Fruit fly (Drosophila melanogaster): ENCODE measurements around the gene Hira.

Hira gene

DNA sequence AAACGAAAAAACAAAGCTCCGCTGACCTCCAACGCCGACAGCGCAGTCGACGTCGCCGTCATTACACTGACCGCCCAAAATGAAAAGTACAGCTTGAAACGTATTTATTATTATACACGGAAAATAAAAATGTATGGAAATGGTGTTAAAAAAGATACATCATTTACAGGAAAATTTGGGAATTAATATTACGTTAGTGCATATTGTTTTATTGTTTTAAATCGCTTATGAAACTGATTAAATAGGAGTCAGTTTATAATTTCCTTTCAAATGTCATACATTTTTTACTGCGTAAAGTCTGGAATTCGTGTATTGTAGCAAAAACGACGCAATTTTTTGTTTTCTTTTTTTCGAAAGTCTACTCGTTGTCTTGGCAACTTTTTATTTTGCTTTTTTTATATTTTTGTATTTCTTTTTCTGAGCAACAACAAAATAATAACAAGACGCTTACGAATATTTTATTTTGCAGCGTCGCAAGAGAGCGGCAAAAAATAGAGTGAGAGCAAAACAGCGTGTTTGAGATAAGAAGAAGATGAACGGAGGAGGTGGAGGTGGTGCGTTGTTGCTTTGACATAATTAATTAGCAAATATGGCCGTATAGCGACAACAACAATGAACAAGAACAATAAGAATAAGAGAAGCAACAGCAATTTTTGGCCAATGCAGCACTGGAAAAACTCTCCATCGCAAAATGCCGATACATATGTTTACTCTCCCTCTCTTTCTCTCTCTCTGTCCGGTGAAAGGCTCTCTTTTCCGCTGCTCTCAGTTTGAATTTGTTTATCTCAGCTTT is 29.8 kb upstream of the Hira start (continued):
- TF ChIP-seq Taf1 (GFP tag; IDR thresholded peaks at IDR 0.05) (peak; percentile 59; the same call in 1 of the 2 replicates), lola (GFP tag; optimal IDR thresholded peaks at IDR 0.05) (peak in 1 of 3 experiments; percentile 27), Camta (GFP tag; optimal IDR thresholded peaks at IDR 0.05) (peak; percentile 30), ac (GFP tag; optimal IDR thresholded peaks at IDR 0.05) (no peak), sc (optimal IDR thresholded peaks at IDR 0.05) (no peak), sc (GFP tag; optimal IDR thresholded peaks at IDR 0.05) (no peak), bcd (GFP tag; optimal IDR thresholded peaks at IDR 0.05) (peak; percentile 71), slbo (GFP tag; IDR thresholded peaks at IDR 0.05) (peak; percentile 84), CG6854 (GFP tag; optimal IDR thresholded peaks at IDR 0.05) (peak; percentile 75), ham (GFP tag; IDR thresholded peaks at IDR 0.05) (no peak), CG2120 (GFP tag; optimal IDR thresholded peaks at IDR 0.05) (peak; percentile 89), tna (GFP tag; IDR thresholded peaks at IDR 0.05; ENCODE audit: partially characterized antibody) (no peak), CG11247 (GFP tag; IDR thresholded peaks at IDR 0.05) (peak; percentile 15; the same call in 1 of the 2 replicates), twi (tag; optimal IDR thresholded peaks at IDR 0.05) (no peak), D19B (GFP tag; optimal IDR thresholded peaks at IDR 0.05) (peak; percentile 51), CG9437 (GFP tag; optimal IDR thresholded peaks at IDR 0.05) (peak; percentile 66), MBD-R2 (GFP tag; IDR thresholded peaks at IDR 0.05) (peak; percentile 12; the same call in 1 of the 2 replicates), CG16815 (GFP tag; optimal IDR thresholded peaks at IDR 0.05) (peak; percentile 33), zfh1 (GFP tag; IDR thresholded peaks at IDR 0.05) (peak; percentile 57; the same call in 2 of the 3 replicates), CG4282 (GFP tag; optimal IDR thresholded peaks at IDR 0.05) (peak; percentile 6), CG1233 (GFP tag; optimal IDR thresholded peaks at IDR 0.05) (peak; percentile 64), chm (GFP tag; IDR thresholded peaks at IDR 0.05) (no peak), CG1602 (GFP tag; optimal IDR thresholded peaks at IDR 0.05) (peak; percentile 52), jumu (GFP tag; optimal IDR thresholded peaks at IDR 0.05) (peak; percentile 48), CG13424 (tag; optimal IDR thresholded peaks at IDR 0.05) (peak; percentile 78), CG12299 (tag; optimal IDR thresholded peaks at IDR 0.05) (no peak), CG8944 (GFP tag; optimal IDR thresholded peaks at IDR 0.05) (peak; percentile 39), CG4820 (GFP tag; optimal IDR thresholded peaks at IDR 0.05) (peak; percentile 51), Dp (GFP tag; optimal IDR thresholded peaks at IDR 0.05) (no peak), CG14050 (GFP tag; IDR thresholded peaks at IDR 0.05) (peak; percentile 29; the same call in 1 of the 3 replicates), az2 (GFP tag; optimal IDR thresholded peaks at IDR 0.05) (peak; percentile 42), maf-S (GFP tag; optimal IDR thresholded peaks at IDR 0.05) (peak; percentile 58), CG2712 (tag; optimal IDR thresholded peaks at IDR 0.05) (peak; percentile 78), fd96Cb (tag; optimal IDR thresholded peaks at IDR 0.05) (peak; percentile 59), ro (GFP tag; IDR thresholded peaks at IDR 0.05) (no peak), wek (GFP tag; optimal IDR thresholded peaks at IDR 0.05) (no peak), CkIIα-i1 (GFP tag; IDR thresholded peaks at IDR 0.05) (no peak), CG15514 (GFP tag; optimal IDR thresholded peaks at IDR 0.05) (peak; percentile 52), Poxn (GFP tag; IDR thresholded peaks at IDR 0.05) (peak; percentile 49), Eip74EF (GFP tag; optimal IDR thresholded peaks at IDR 0.05) (peak in 1 of 2 experiments; percentile 55), nerfin-2 (GFP tag; IDR thresholded peaks at IDR 0.05; ENCODE audit: partially characterized antibody) (no peak), pnt (GFP tag; optimal IDR thresholded peaks at IDR 0.05) (peak; percentile 52), CG34376 (GFP tag; optimal IDR thresholded peaks at IDR 0.05) (no peak), CG14860 (GFP tag; IDR thresholded peaks at IDR 0.05; ENCODE audit: partially characterized antibody) (no peak), CG17359 (tag; optimal IDR thresholded peaks at IDR 0.05) (peak; percentile 80), CG8924 (tag; optimal IDR thresholded peaks at IDR 0.05) (peak; percentile 80), gce (GFP tag; IDR thresholded peaks at IDR 0.05) (no peak), Asciz (GFP tag; optimal IDR thresholded peaks at IDR 0.05) (peak; percentile 63), sens (GFP tag) (peak; percentile 95)
